Worm (Caenorhabditis elegans): ENCODE measurements around the gene mboa-2.

mboa-2 gene

ce11 chrV:11094698-11095097 is 27.6 kb downstream of the mboa-2 start:
- TF ChIP-seq sma-9 (GFP tag; optimal IDR thresholded peaks at IDR 0.05) (peak; percentile 28), sma-9 (tag; optimal IDR thresholded peaks at IDR 0.05) (no peak), fos-1 (tag; optimal IDR thresholded peaks at IDR 0.05) (no peak), unc-55 (GFP tag; optimal IDR thresholded peaks at IDR 0.05) (no peak), blmp-1 (tag; optimal IDR thresholded peaks at IDR 0.05; ENCODE audit: insufficient read depth) (peak; percentile 70), snpc-4 (tag; optimal IDR thresholded peaks at IDR 0.05) (no peak), unc-39 (tag; optimal IDR thresholded peaks at IDR 0.05) (no peak), crh-2 (tag; optimal IDR thresholded peaks at IDR 0.05) (no peak), nhr-77 (tag; optimal IDR thresholded peaks at IDR 0.05) (no peak), nhr-237 (tag; optimal IDR thresholded peaks at IDR 0.05) (no peak), ztf-4 (tag; optimal IDR thresholded peaks at IDR 0.05) (no peak), nhr-12 (tag; optimal IDR thresholded peaks at IDR 0.05) (no peak), ztf-1 (GFP tag; conservative IDR thresholded peaks at IDR 0.05) (no peak), nhr-6 (tag; optimal IDR thresholded peaks at IDR 0.05) (no peak), mdl-1 (tag; optimal IDR thresholded peaks at IDR 0.05) (no peak), C34F6.9 (tag; optimal IDR thresholded peaks at IDR 0.05) (no peak), lin-13 (GFP tag; optimal IDR thresholded peaks at IDR 0.05) (no peak), nhr-25 (tag; optimal IDR thresholded peaks at IDR 0.05) (peak; percentile 84), lsy-2 (tag; optimal IDR thresholded peaks at IDR 0.05) (no peak), gmeb-1 (tag; optimal IDR thresholded peaks at IDR 0.05) (no peak), nhr-129 (tag; optimal IDR thresholded peaks at IDR 0.05) (peak; percentile 2)

- TF ChIP-seq blmp-1 (tag; optimal IDR thresholded peaks at IDR 0.05; ENCODE audit: insufficient read depth) (peak; percentile 55), unc-55 (GFP tag; optimal IDR thresholded peaks at IDR 0.05) (no peak), unc-62 (GFP tag; optimal IDR thresholded peaks at IDR 0.05) (no peak), peb-1 (tag; optimal IDR thresholded peaks at IDR 0.05) (no peak)
Measured at ce11 chrV:11093163-11094091, 28.9 kb downstream of the mboa-2 start, which contains the start of gene lact-8. TSS of gene lact-8 (minus strand) at chrV:11093607.

- TF ChIP-seq sma-9 (GFP tag; optimal IDR thresholded peaks at IDR 0.05) (no peak), sma-9 (tag; optimal IDR thresholded peaks at IDR 0.05) (no peak), Y55F3AM.14 (GFP tag; optimal IDR thresholded peaks at IDR 0.05) (no peak), fos-1 (tag; optimal IDR thresholded peaks at IDR 0.05) (no peak), mdl-1 (tag; optimal IDR thresholded peaks at IDR 0.05) (no peak), nhr-25 (tag; optimal IDR thresholded peaks at IDR 0.05) (peak; percentile 49), alr-1 (tag; optimal IDR thresholded peaks at IDR 0.05) (no peak)
Measured at ce11 chrV:11087519-11087998, 34.7 kb downstream of the mboa-2 start, which contains the start of gene Y42A5A.1. TSS of gene Y42A5A.1 (plus strand) at chrV:11087948.

- TF ChIP-seq gmeb-1 (tag; optimal IDR thresholded peaks at IDR 0.05) (peak; percentile 2), blmp-1 (tag; optimal IDR thresholded peaks at IDR 0.05; ENCODE audit: insufficient read depth) (peak; percentile 46), sma-3 (GFP tag; optimal IDR thresholded peaks at IDR 0.05) (peak; percentile 6), unc-55 (GFP tag; optimal IDR thresholded peaks at IDR 0.05) (no peak), sma-9 (GFP tag; optimal IDR thresholded peaks at IDR 0.05) (no peak), sma-9 (tag; optimal IDR thresholded peaks at IDR 0.05) (no peak), fos-1 (tag; optimal IDR thresholded peaks at IDR 0.05) (peak; percentile 4), elt-1 (tag; optimal IDR thresholded peaks at IDR 0.05) (no peak)
Measured at ce11 chrV:11087119-11087518, 35.2 kb downstream of the mboa-2 start.

- no peak for TF ChIP-seq ztf-1 (GFP tag; conservative IDR thresholded peaks at IDR 0.05)
- peak; percentile 61 for TF ChIP-seq sma-9 (GFP tag; optimal IDR thresholded peaks at IDR 0.05)
- TF ChIP-seq sma-9 (tag; optimal IDR thresholded peaks at IDR 0.05): no peak
- peak; percentile 84 for TF ChIP-seq F13H6.1 (tag; optimal IDR thresholded peaks at IDR 0.05)
- peak; percentile 38 for TF ChIP-seq mab-5 (tag; optimal IDR thresholded peaks at IDR 0.05)
- no peak for TF ChIP-seq ceh-16 (tag; optimal IDR thresholded peaks at IDR 0.05)
- TF ChIP-seq lsy-2 (tag; optimal IDR thresholded peaks at IDR 0.05): peak in 1 of 2 experiments; percentile 62
- peak; percentile 29 for TF ChIP-seq unc-55 (GFP tag; optimal IDR thresholded peaks at IDR 0.05)
- no peak for TF ChIP-seq elt-3 (tag; optimal IDR thresholded peaks at IDR 0.05)
- peak; percentile 68 for TF ChIP-seq C34F6.9 (tag; optimal IDR thresholded peaks at IDR 0.05)
- no peak for TF ChIP-seq lin-39 (tag; optimal IDR thresholded peaks at IDR 0.05)
- TF ChIP-seq aly-2 (tag; optimal IDR thresholded peaks at IDR 0.05): no peak
- peak; percentile 33 for TF ChIP-seq lin-13 (GFP tag; optimal IDR thresholded peaks at IDR 0.05)
- no peak for TF ChIP-seq nhr-21 (tag; optimal IDR thresholded peaks at IDR 0.05)
- peak; percentile 5 for TF ChIP-seq Y55F3AM.14 (GFP tag; optimal IDR thresholded peaks at IDR 0.05)
- TF ChIP-seq lin-11 (tag; optimal IDR thresholded peaks at IDR 0.05): no peak
- TF ChIP-seq gmeb-1 (tag; optimal IDR thresholded peaks at IDR 0.05): no peak
- no peak for TF ChIP-seq skn-1 (tag; optimal IDR thresholded peaks at IDR 0.05)
- no peak for TF ChIP-seq crh-2 (tag; optimal IDR thresholded peaks at IDR 0.05)
- TF ChIP-seq mdl-1 (tag; optimal IDR thresholded peaks at IDR 0.05): peak; percentile 19 to 37
- TF ChIP-seq nhr-129 (tag; optimal IDR thresholded peaks at IDR 0.05): peak; percentile 77
Measured at ce11 chrV:11083691-11084090, 38.6 kb downstream of the mboa-2 start.

All from whole organism, L2 larva.